Worm (Caenorhabditis elegans) whole organism, mixed stage, embryonic: ENCODE measurements around the gene Y14H12A.1.

Experiments used
- M03D4.4 ChIP-seq: sonication (generic microtip); optimal IDR thresholded peaks from 2 replicates; lab custom pipeline; 2017; ENCODE audit warnings: mild to moderate bottlenecking, missing genetic modification characterization, missing compliant biosample characterization
- blmp-1 ChIP-seq: fragments of 150-350 bp; optimal IDR thresholded peaks from 2 replicates; lab custom pipeline; 2014; ENCODE audit warnings: missing biosample characterization, missing genetic modification characterization
- elt-3 ChIP-seq: fragments of 150-350 bp; optimal IDR thresholded peaks from 2 replicates; lab custom pipeline; 2014; ENCODE audit warnings: missing biosample characterization, missing genetic modification characterization
- lin-13 ChIP-seq: fragments of 150-350 bp; optimal IDR thresholded peaks from 2 replicates; lab custom pipeline; 2014; ENCODE audit warnings: missing biosample characterization, missing genetic modification characterization
- lsy-2 ChIP-seq: fragments of 150-350 bp; optimal IDR thresholded peaks from 2 replicates; lab custom pipeline; 2014; ENCODE audit warnings: missing biosample characterization, missing genetic modification characterization
- nhr-12 ChIP-seq: fragments of 150-350 bp; optimal IDR thresholded peaks from 2 replicates; lab custom pipeline; 2014; ENCODE audit warnings: missing biosample characterization, missing genetic modification characterization
- nhr-237 ChIP-seq: fragments of 150-350 bp; optimal IDR thresholded peaks from 2 replicates; lab custom pipeline; 2014; ENCODE audit warnings: missing biosample characterization, missing genetic modification characterization
- nhr-28 ChIP-seq: fragments of 150-350 bp; optimal IDR thresholded peaks from 2 replicates; lab custom pipeline; 2014; ENCODE audit warnings: missing biosample characterization, missing genetic modification characterization
- pha-4 ChIP-seq: fragments of 150-350 bp; optimal IDR thresholded peaks from 2 replicates; lab custom pipeline; 2018; ENCODE audit warnings: missing biosample characterization, missing genetic modification reagents, missing genetic modification characterization
- snpc-4 ChIP-seq: fragments of 150-350 bp; optimal IDR thresholded peaks from 2 replicates; lab custom pipeline; 2014; ENCODE audit warnings: missing biosample characterization, missing genetic modification characterization
- tbx-8 ChIP-seq: fragments of 200-800 bp; sonication (Bioruptor generic); optimal IDR thresholded peaks from 2 replicates; lab custom pipeline; 2018; ENCODE audit warnings: mild to moderate bottlenecking, missing genetic modification characterization, moderate library complexity, missing compliant biosample characterization
- unc-39 ChIP-seq: fragments of 150-350 bp; optimal IDR thresholded peaks from 2 replicates; lab custom pipeline; 2014; ENCODE audit warnings: missing biosample characterization, missing genetic modification characterization
- unc-62 ChIP-seq: fragments of 150-350 bp; optimal IDR thresholded peaks from 2 replicates; lab custom pipeline; 2014; ENCODE audit warnings: missing biosample characterization, missing genetic modification reagents, missing genetic modification characterization

- no peak for TF ChIP-seq nhr-237 (tag; lab: Kevin White, UChicago)
- TF ChIP-seq nhr-12 = no peak
- no peak for TF ChIP-seq lin-13 (tag; lab: Kevin White, UChicago)
- no peak for TF ChIP-seq snpc-4
- no peak for TF ChIP-seq blmp-1 (tag; lab: Kevin White, UChicago)
- TF ChIP-seq unc-39 (tag; lab: Kevin White, UChicago) = no peak
- TF ChIP-seq pha-4 (tag; lab: Kevin White, UChicago) = no peak
- no peak for TF ChIP-seq tbx-8 (GFP tag; lab: Kevin White, UChicago)
- no peak for TF ChIP-seq lsy-2 (tag; lab: Kevin White, UChicago)
- no peak for TF ChIP-seq nhr-28 (tag; lab: Kevin White, UChicago)
- TF ChIP-seq unc-62 (GFP tag; lab: Kevin White, UChicago) = no peak
- no peak for TF ChIP-seq elt-3
- TF ChIP-seq M03D4.4 (tag; lab: Kevin White, UChicago) = no peak
Measured at ce11 chrII:3982313-3982712, 10.7 kb upstream of the Y14H12A.1 start, which contains the start of gene lin-31.
